Worm (Caenorhabditis elegans) whole organism, midembryonic: ENCODE data around the gene hel-1.

Experiments used
- T22C8.4 ChIP-seq: fragments of 200-800 bp; sonication (Bioruptor generic); IDR thresholded peaks from 2 replicates; pipeline ENCODE4 v1.3.6; 2022; ENCODE audit warnings: missing genetic modification characterization, missing compliant biosample characterization
- cog-1 ChIP-seq: sonication (generic microtip); optimal IDR thresholded peaks from 2 replicates; lab custom pipeline; 2016; ENCODE audit warnings: missing genetic modification characterization, missing compliant biosample characterization
- flt-1 ChIP-seq: fragments of 200-800 bp; sonication (Bioruptor generic); IDR thresholded peaks from 2 replicates; pipeline ENCODE4 v1.3.6; 2022; ENCODE audit warnings: missing genetic modification characterization, missing compliant biosample characterization
- klf-2 ChIP-seq: fragments of 200-800 bp; sonication (Bioruptor generic); conservative IDR thresholded peaks from 2 replicates; pipeline ENCODE4 v1.3.6; 2022; ENCODE audit warnings: missing genetic modification reagents, missing genetic modification characterization, missing compliant biosample characterization
- med-1 ChIP-seq: sonication (generic microtip); optimal IDR thresholded peaks from 2 replicates; lab custom pipeline; 2017; ENCODE audit warnings: missing genetic modification characterization, mild to moderate bottlenecking, missing compliant biosample characterization, antibody characterized with exemption, missing genetic modification reagents; ENCODE audit not compliant: insufficient read depth
- ref-1 ChIP-seq: fragments of 200-800 bp; sonication (Bioruptor generic); conservative IDR thresholded peaks from 2 replicates; pipeline ENCODE4 v1.3.6; 2022; ENCODE audit warnings: missing genetic modification reagents, missing genetic modification characterization, missing compliant biosample characterization
- ztf-29 ChIP-seq: fragments of 200-800 bp; sonication (Bioruptor generic); IDR thresholded peaks from 2 replicates; pipeline ENCODE4 v1.3.6; 2022; ENCODE audit warnings: missing genetic modification reagents, missing genetic modification characterization, missing compliant biosample characterization

DNA sequence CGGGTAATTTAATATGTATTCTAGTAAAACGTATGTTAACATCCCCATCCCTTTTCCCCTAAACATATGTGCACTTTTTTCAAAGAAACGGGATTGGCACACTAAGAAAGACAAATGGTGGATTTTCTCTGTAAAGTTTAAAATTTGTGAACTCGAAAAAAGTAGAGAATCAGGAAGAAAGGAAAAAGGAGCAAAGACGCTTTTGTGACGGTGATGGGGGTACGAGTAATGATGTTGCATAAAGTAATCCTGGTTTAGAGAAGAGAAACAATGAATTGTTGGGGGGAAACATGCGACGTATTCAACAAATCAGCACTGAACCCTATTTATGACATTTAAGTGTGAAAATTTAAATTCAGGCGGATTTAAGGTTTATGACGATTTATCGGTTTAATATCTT lies 17.2 kb downstream of the hel-1 start:
- TF ChIP-seq cog-1 (tag; lab: Kevin White, UChicago) (no peak), klf-2 (GFP tag; lab: Robert Waterston, UW) (no peak), flt-1 (no peak), ztf-29 (GFP tag; lab: Robert Waterston, UW) (no peak), med-1 (GFP tag; lab: Kevin White, UChicago) (no peak), T22C8.4 (GFP tag; lab: Robert Waterston, UW) (no peak), ref-1 (GFP tag; lab: Robert Waterston, UW) (no peak)
